Worm (Caenorhabditis elegans) whole organism, young adult: Measurements from ENCODE around the gene F10C1.3.
A peak's percentile ranks its signal among the peaks of the same experiment; 100 is the strongest.

ENCODE experiments used
- B0019.2 ChIP-seq: fragments of 200-800 bp; sonication (Bioruptor generic); conservative IDR thresholded peaks from 2 replicates; pipeline ENCODE4 v1.3.6; 2022; ENCODE audit warnings: missing genetic modification reagents, missing genetic modification characterization, missing compliant biosample characterization
- B0336.3 ChIP-seq: fragments of 200-800 bp; sonication (Bioruptor generic); IDR thresholded peaks from 2 replicates; pipeline ENCODE4 v1.3.6; 2022; ENCODE audit warnings: missing genetic modification characterization, missing compliant biosample characterization
- C17E4.6 ChIP-seq: fragments of 200-800 bp; sonication (Bioruptor generic); IDR thresholded peaks from 2 replicates; pipeline ENCODE4 v1.3.6; 2022; ENCODE audit warnings: missing genetic modification reagents, missing genetic modification characterization, missing compliant biosample characterization
- F10E7.11 ChIP-seq: sonication (generic microtip); optimal IDR thresholded peaks from 2 replicates; lab custom pipeline; 2017; ENCODE audit warnings: mild to moderate bottlenecking, missing genetic modification characterization, moderate library complexity, missing compliant biosample characterization
- F37B4.10 ChIP-seq: fragments of 200-800 bp; sonication (Bioruptor generic); IDR thresholded peaks from 2 replicates; pipeline ENCODE4 v1.3.6; 2022; ENCODE audit warnings: missing genetic modification characterization, missing compliant biosample characterization
- F49E8.2 ChIP-seq: sonication (generic microtip); optimal IDR thresholded peaks from 3 replicates; lab custom pipeline; 2017; ENCODE audit warnings: missing genetic modification characterization, mild to moderate bottlenecking, missing compliant biosample characterization, antibody characterized with exemption, moderate library complexity; ENCODE audit not compliant: insufficient read depth
- K11D2.4 ChIP-seq: fragments of 200-800 bp; sonication (Bioruptor generic); IDR thresholded peaks from 2 replicates; pipeline ENCODE4 v1.3.6; 2022; ENCODE audit warnings: missing genetic modification reagents, missing genetic modification characterization, missing compliant biosample characterization
- K12H6.12 ChIP-seq: fragments of 200-800 bp; sonication (Bioruptor generic); optimal IDR thresholded peaks from 2 replicates; lab custom pipeline; 2018; ENCODE audit warnings: mild to moderate bottlenecking, missing genetic modification characterization, missing compliant biosample characterization
- Y56A3A.18 ChIP-seq: fragments of 200-800 bp; sonication (Bioruptor generic); IDR thresholded peaks from 2 replicates; pipeline ENCODE4 v1.3.6; 2022; ENCODE audit warnings: missing genetic modification reagents, missing genetic modification characterization, missing compliant biosample characterization
- ZK185.1 ChIP-seq: sonication (generic microtip); optimal IDR thresholded peaks from 2 replicates; lab custom pipeline; 2016; ENCODE audit warnings: mild to moderate bottlenecking, missing genetic modification characterization, missing compliant biosample characterization; ENCODE audit not compliant: poor library complexity, severe bottlenecking
- ama-1 ChIP-seq, 3 experiments: fragments of 150-350 bp in 1 of 3; sonication (generic microtip) in 2 of 3; optimal IDR thresholded peaks; 2 replicates each; lab custom pipeline; 2014 to 2018; ENCODE audit warnings: missing biosample characterization in 2 of 3, missing genetic modification characterization in 2 of 3, missing genetic modification reagents in 2 of 3
- aptf-2 ChIP-seq: fragments of 200-800 bp; sonication (Bioruptor generic); conservative IDR thresholded peaks from 2 replicates; pipeline ENCODE4 v1.3.6; 2022; ENCODE audit warnings: missing genetic modification reagents, missing genetic modification characterization, missing compliant biosample characterization
- aptf-3 ChIP-seq: fragments of 200-800 bp; sonication (Bioruptor generic); IDR thresholded peaks from 2 replicates; pipeline ENCODE4 v1.3.6; 2022; ENCODE audit warnings: missing genetic modification characterization, missing compliant biosample characterization
- bed-2 ChIP-seq: fragments of 200-800 bp; sonication (Bioruptor generic); IDR thresholded peaks from 2 replicates; pipeline ENCODE4 v1.3.6; 2022; ENCODE audit warnings: missing genetic modification reagents, missing genetic modification characterization, missing compliant biosample characterization
- ccch-3 ChIP-seq: fragments of 200-800 bp; sonication (Bioruptor generic); optimal IDR thresholded peaks from 2 replicates; lab custom pipeline; 2018; ENCODE audit warnings: mild to moderate bottlenecking, missing genetic modification characterization, missing compliant biosample characterization
- ceh-27 ChIP-seq: fragments of 200-800 bp; sonication (Bioruptor generic); optimal IDR thresholded peaks from 2 replicates; lab custom pipeline; 2018; ENCODE audit warnings: mild to moderate bottlenecking, missing genetic modification characterization, moderate library complexity, missing compliant biosample characterization
- die-1 ChIP-seq: sonication (generic microtip); optimal IDR thresholded peaks from 2 replicates; lab custom pipeline; 2016; ENCODE audit warnings: missing genotype, mild to moderate bottlenecking, missing genetic modification characterization, missing compliant biosample characterization
- dox-1 ChIP-seq: fragments of 200-800 bp; sonication (Bioruptor generic); IDR thresholded peaks from 2 replicates; pipeline ENCODE4 v1.3.6; 2022; ENCODE audit warnings: missing genetic modification reagents, missing genetic modification characterization, missing compliant biosample characterization
- dpff-1 ChIP-seq: sonication (generic microtip); optimal IDR thresholded peaks from 2 replicates; lab custom pipeline; 2017; ENCODE audit warnings: mild to moderate bottlenecking, missing genetic modification characterization, missing compliant biosample characterization
- egl-18 ChIP-seq: fragments of 200-800 bp; sonication (Bioruptor generic); IDR thresholded peaks from 2 replicates; pipeline ENCODE4 v1.3.6; 2022; ENCODE audit warnings: missing genetic modification reagents, missing genetic modification characterization, missing compliant biosample characterization
- egl-44 ChIP-seq: fragments of 200-800 bp; sonication (Bioruptor generic); IDR thresholded peaks from 2 replicates; pipeline ENCODE4 v1.3.6; 2022; ENCODE audit warnings: missing genetic modification reagents, missing genetic modification characterization, missing compliant biosample characterization
- egrh-3 ChIP-seq: fragments of 200-800 bp; sonication (Bioruptor generic); IDR thresholded peaks from 2 replicates; pipeline ENCODE4 v1.3.6; 2022; ENCODE audit warnings: missing genetic modification reagents, missing genetic modification characterization, missing compliant biosample characterization
- ets-4 ChIP-seq: fragments of 200-800 bp; sonication (Bioruptor generic); optimal IDR thresholded peaks from 2 replicates; lab custom pipeline; 2018; ENCODE audit warnings: mild to moderate bottlenecking, missing genetic modification characterization, missing compliant biosample characterization
- fkh-3 ChIP-seq: sonication (generic microtip); optimal IDR thresholded peaks from 2 replicates; lab custom pipeline; 2016; ENCODE audit warnings: mild to moderate bottlenecking, missing genetic modification characterization, missing compliant biosample characterization
- gei-17 ChIP-seq: fragments of 200-800 bp; sonication (Bioruptor generic); optimal IDR thresholded peaks from 2 replicates; lab custom pipeline; 2018; ENCODE audit warnings: mild to moderate bottlenecking, missing genetic modification characterization, missing compliant biosample characterization
- hlh-12 ChIP-seq: sonication (generic microtip); optimal IDR thresholded peaks from 2 replicates; lab custom pipeline; 2016; ENCODE audit warnings: missing genetic modification characterization, missing compliant biosample characterization
- hsf-1 ChIP-seq: fragments of 200-800 bp; sonication (Bioruptor generic); IDR thresholded peaks from 2 replicates; pipeline ENCODE4 v1.3.6; 2022; ENCODE audit warnings: missing genetic modification reagents, missing genetic modification characterization, missing compliant biosample characterization
- let-526 ChIP-seq: fragments of 200-800 bp; sonication (Bioruptor generic); IDR thresholded peaks from 2 replicates; pipeline ENCODE4 v1.3.6; 2022; ENCODE audit warnings: missing genetic modification reagents, missing genetic modification characterization, missing compliant biosample characterization
- lin-26 ChIP-seq: fragments of 200-800 bp; sonication (Bioruptor generic); IDR thresholded peaks from 2 replicates; pipeline ENCODE4 v1.3.6; 2022; ENCODE audit warnings: missing genetic modification reagents, missing genetic modification characterization, missing compliant biosample characterization
- lsy-27 ChIP-seq: sonication (generic microtip); optimal IDR thresholded peaks from 2 replicates; lab custom pipeline; 2017; ENCODE audit warnings: missing genetic modification characterization, mild to moderate bottlenecking, missing compliant biosample characterization, antibody characterized with exemption, missing genotype, borderline replicate concordance; ENCODE audit not compliant: insufficient read depth
- madf-3 ChIP-seq: fragments of 200-800 bp; sonication (Bioruptor generic); IDR thresholded peaks from 2 replicates; pipeline ENCODE4 v1.3.6; 2022; ENCODE audit warnings: missing genetic modification reagents, missing genetic modification characterization, missing compliant biosample characterization
- madf-6 ChIP-seq: fragments of 200-800 bp; sonication (Bioruptor generic); IDR thresholded peaks from 2 replicates; pipeline ENCODE4 v1.3.6; 2022; ENCODE audit warnings: missing genetic modification reagents, missing genetic modification characterization, missing compliant biosample characterization
- nfya-1 ChIP-seq: sonication (generic microtip); optimal IDR thresholded peaks from 2 replicates; lab custom pipeline; 2017; ENCODE audit warnings: antibody characterized with exemption, missing compliant biosample characterization, missing genetic modification characterization, borderline replicate concordance; ENCODE audit not compliant: insufficient read depth
- nfya-2 ChIP-seq: fragments of 200-800 bp; sonication (Bioruptor generic); IDR thresholded peaks from 2 replicates; pipeline ENCODE4 v1.3.6; 2022; ENCODE audit warnings: missing genetic modification reagents, missing genetic modification characterization, missing compliant biosample characterization
- nfyb-1 ChIP-seq: fragments of 200-800 bp; sonication (Bioruptor generic); IDR thresholded peaks from 2 replicates; pipeline ENCODE4 v1.3.6; 2022; ENCODE audit warnings: missing genetic modification reagents, missing genetic modification characterization, missing compliant biosample characterization
- nhr-179 ChIP-seq: sonication (generic microtip); optimal IDR thresholded peaks from 2 replicates; lab custom pipeline; 2016; ENCODE audit warnings: mild to moderate bottlenecking, missing genetic modification characterization, missing compliant biosample characterization
- rcor-1 ChIP-seq: fragments of 200-800 bp; sonication (Bioruptor generic); IDR thresholded peaks from 2 replicates; pipeline ENCODE4 v1.3.6; 2022; ENCODE audit warnings: missing genetic modification reagents, missing genetic modification characterization, missing compliant biosample characterization
- repo-1 ChIP-seq: sonication (generic microtip); optimal IDR thresholded peaks from 2 replicates; lab custom pipeline; 2017; ENCODE audit warnings: mild to moderate bottlenecking, missing genetic modification characterization, missing compliant biosample characterization
- rpc-1 ChIP-seq, 2 experiments: fragments of 150-350 bp in 1 of 2; sonication (generic microtip) in 1 of 2; optimal IDR thresholded peaks; 2 replicates each; lab custom pipeline; 2014 to 2018; ENCODE audit warnings: missing biosample characterization in 1 of 2, missing genetic modification characterization in 1 of 2, missing genetic modification reagents in 1 of 2, missing genotype in 1 of 2
- sea-2 ChIP-seq: fragments of 200-800 bp; sonication (Bioruptor generic); IDR thresholded peaks from 2 replicates; pipeline ENCODE4 v1.3.6; 2022; ENCODE audit warnings: missing genetic modification characterization, missing compliant biosample characterization
- snpc-1.1 ChIP-seq: sonication (generic microtip); optimal IDR thresholded peaks from 2 replicates; lab custom pipeline; 2017; ENCODE audit warnings: missing genetic modification characterization, mild to moderate bottlenecking, missing compliant biosample characterization, antibody characterized with exemption, moderate library complexity, missing genotype, missing genetic modification reagents; ENCODE audit not compliant: insufficient read depth
- tbp1 ChIP-seq: fragments of 200-800 bp; sonication (Bioruptor generic); optimal IDR thresholded peaks from 2 replicates; lab custom pipeline; 2018; ENCODE audit warnings: mild to moderate bottlenecking, missing genetic modification characterization, missing compliant biosample characterization
- unc-62 ChIP-seq: fragments of 150-350 bp; optimal IDR thresholded peaks from 2 replicates; lab custom pipeline; 2014; ENCODE audit warnings: missing biosample characterization, missing genetic modification reagents, missing genetic modification characterization
- xnd-1 ChIP-seq: sonication (generic microtip); optimal IDR thresholded peaks from 2 replicates; lab custom pipeline; 2016; ENCODE audit warnings: missing genotype, missing genetic modification reagents, missing genetic modification characterization, missing compliant biosample characterization
- ztf-28 ChIP-seq: fragments of 200-800 bp; sonication (Bioruptor generic); IDR thresholded peaks from 2 replicates; pipeline ENCODE4 v1.3.6; 2022; ENCODE audit warnings: missing genetic modification reagents, missing genetic modification characterization, missing compliant biosample characterization

The F10C1.3 gene

ce11 chrII:5772547-5773142 is 15.1 kb upstream of the F10C1.3 start (continued):
- TF ChIP-seq F37B4.10 (GFP tag; lab: Robert Waterston, UW) (no peak), ets-4 (GFP tag; lab: Kevin White, UChicago) (no peak), gei-17 (GFP tag; lab: Kevin White, UChicago) (no peak), ztf-28 (GFP tag; lab: Robert Waterston, UW) (0 out of 2 replicates have a peak, but pooled peaks have one; percentile 50), lsy-27 (tag; lab: Kevin White, UChicago) (no peak), F49E8.2 (tag; lab: Kevin White, UChicago) (no peak), tbp1 (GFP tag; lab: Kevin White, UChicago) (peak; percentile 95), fkh-3 (tag; lab: Kevin White, UChicago) (peak; percentile 10), die-1 (peak; percentile 66), nfya-2 (GFP tag; lab: Robert Waterston, UW) (no peak), ZK185.1 (tag; lab: Kevin White, UChicago) (peak; percentile 31), egl-44 (0 out of 2 replicates have a peak, but pooled peaks have one; percentile 40), F10E7.11 (tag; lab: Kevin White, UChicago) (no peak), lin-26 (peak; percentile 86), aptf-2 (GFP tag; lab: Robert Waterston, UW) (no peak), K12H6.12 (tag; lab: Kevin White, UChicago) (peak; percentile 13), hlh-12 (tag; lab: Kevin White, UChicago) (no peak), madf-6 (GFP tag; lab: Robert Waterston, UW) (peak; percentile 57), ama-1 (optimal IDR thresholded peaks at IDR 0.05; lab: Kevin White, UChicago) (no peak), ama-1 (GFP tag; optimal IDR thresholded peaks at IDR 0.05; lab: Kevin White, UChicago) (no peak), B0336.3 (GFP tag; lab: Robert Waterston, UW) (no peak), ccch-3 (GFP tag; lab: Kevin White, UChicago) (no peak), madf-3 (0 out of 2 replicates have a peak, but pooled peaks have one; percentile 55), K11D2.4 (GFP tag; lab: Robert Waterston, UW) (0 out of 2 replicates have a peak, but pooled peaks have one; percentile 54), C17E4.6 (no peak), dpff-1 (no peak), rpc-1 (optimal IDR thresholded peaks at IDR 0.05; lab: Kevin White, UChicago) (peak; percentile 64), rpc-1 (tag; optimal IDR thresholded peaks at IDR 0.05; lab: Kevin White, UChicago) (peak; percentile 81), ceh-27 (peak; percentile 75), B0019.2 (GFP tag; lab: Robert Waterston, UW) (no peak), nfya-1 (tag; lab: Kevin White, UChicago) (no peak), repo-1 (peak; percentile 2)
- TF ChIP-seq, all 124 proteins: peak for 51

DNA sequence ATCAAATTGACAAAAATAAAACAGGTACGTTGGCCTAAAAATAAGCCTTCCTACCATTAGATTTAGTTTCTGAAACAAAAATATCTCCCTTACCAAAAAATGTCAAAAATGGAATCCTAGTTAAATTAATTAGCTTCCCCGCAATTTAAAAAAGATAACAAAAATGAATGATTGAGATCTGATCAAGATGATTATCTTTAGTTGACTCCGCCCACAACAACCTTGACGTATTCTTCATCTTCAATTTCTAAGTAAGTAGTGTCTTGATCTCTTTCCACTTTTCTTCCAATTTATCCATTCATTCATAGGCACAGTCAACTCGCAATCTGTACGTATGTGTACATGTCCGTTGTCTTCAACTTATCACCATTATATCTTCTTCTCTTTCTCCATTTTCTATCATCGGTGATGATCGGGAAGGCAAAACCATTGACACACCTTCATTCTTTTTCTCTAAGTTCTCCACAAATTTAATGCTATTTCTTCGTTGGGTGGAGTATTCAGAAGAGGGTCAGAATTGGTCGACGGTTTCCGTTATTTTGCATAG is 10.8 kb upstream of the F10C1.3 start:
- TF ChIP-seq sea-2 (GFP tag; lab: Robert Waterston, UW) = no peak
- no peak for TF ChIP-seq aptf-3 (GFP tag; lab: Robert Waterston, UW)
- no peak for TF ChIP-seq lsy-27 (tag; lab: Kevin White, UChicago)
- TF ChIP-seq nfyb-1 = no peak
- no peak for TF ChIP-seq nhr-179 (tag; lab: Kevin White, UChicago)

DNA sequence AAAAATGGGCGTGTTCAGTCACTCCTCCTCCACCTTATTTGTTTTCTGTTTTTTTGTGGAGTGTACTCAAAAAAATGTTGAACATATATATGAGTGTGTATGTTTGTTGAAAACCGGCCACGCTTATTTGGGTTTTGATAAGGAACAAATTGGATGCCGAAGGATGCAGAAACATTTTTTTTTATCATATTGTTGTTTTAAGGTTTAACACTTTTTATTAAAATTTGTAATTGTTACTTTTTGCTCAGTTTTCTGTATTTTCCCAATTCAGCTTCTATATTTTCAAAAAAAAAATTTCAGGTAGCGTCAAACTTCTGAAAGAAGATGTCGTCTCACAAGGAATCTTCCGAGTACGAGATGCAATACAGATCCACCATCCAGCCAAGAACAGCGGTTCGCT is 7.8 kb upstream of the F10C1.3 start, which contains the start of gene ifb-1:
ifb-1 (plus strand) TSS at position 301 of the 400 bp plus-strand sequence.
- TF ChIP-seq egl-18 (GFP tag; lab: Robert Waterston, UW) (no peak), aptf-3 (GFP tag; lab: Robert Waterston, UW) (no peak), xnd-1 (no peak), K11D2.4 (GFP tag; lab: Robert Waterston, UW) (no peak), let-526 (GFP tag; lab: Robert Waterston, UW) (no peak), bed-2 (GFP tag; lab: Robert Waterston, UW) (no peak), hsf-1 (GFP tag; lab: Robert Waterston, UW) (no peak), rcor-1 (no peak), snpc-1.1 (no peak), dox-1 (no peak), unc-62 (GFP tag; lab: Kevin White, UChicago) (no peak), egrh-3 (no peak), Y56A3A.18 (GFP tag; lab: Robert Waterston, UW) (no peak), egl-44 (no peak)
